Worm (Caenorhabditis elegans) whole organism, L1 larva: ENCODE measurements around the gene lelo-3.

Source experiments
- fos-1 ChIP-seq: fragments of 150-350 bp; optimal IDR thresholded peaks from 2 replicates; lab custom pipeline; 2014; ENCODE audit warnings: missing biosample characterization, missing genetic modification characterization
- ztf-11 ChIP-seq, 2 experiments: sonication (generic microtip); optimal IDR thresholded peaks; 2 replicates each; lab custom pipeline; 2016 to 2017; ENCODE audit warnings: missing genetic modification characterization in 2 of 2, missing biosample characterization in 1 of 2, missing compliant biosample characterization in 1 of 2

- TF ChIP-seq fos-1 (no peak), ztf-11 (tag; optimal IDR thresholded peaks at IDR 0.05; lab: Kevin White, UChicago) (no peak)
Measured at ce11 chrX:6003853-6004252, 18.5 kb downstream of the lelo-3 start, which contains the start of gene sups-1.
